ENCODE assay signal across 6 worm cellular contexts in the genomic region with DNA sequence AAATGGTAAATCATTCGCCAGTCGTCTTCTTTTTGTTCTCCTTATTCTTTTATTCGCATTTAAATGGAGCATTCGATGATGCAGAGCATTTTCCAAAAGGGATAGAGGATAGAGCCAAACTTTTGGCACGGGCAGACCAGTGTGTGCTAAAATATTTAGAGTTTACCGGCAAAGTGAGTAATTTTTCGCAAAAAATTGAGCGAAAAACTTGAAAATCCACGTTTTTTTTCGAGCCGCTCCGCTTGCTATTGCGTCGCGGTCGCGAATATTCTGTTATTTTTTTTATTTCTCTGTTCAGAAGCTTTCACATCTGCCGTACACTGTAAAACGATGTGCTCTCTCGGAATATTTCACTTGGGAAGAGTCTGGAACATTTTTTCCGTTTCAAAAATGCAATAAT.
A peak's percentile ranks its signal among the peaks of the same experiment; 100 is the strongest.
TF ChIP-seq lines count a peak whose summit lies in the region.

A gene (plus strand): TSS at position 3 of the 400 bp plus-strand sequence.

TF ChIP-seq in whole organism, L1 larva, 84 proteins besides CTCF, POLR2A, EP300 and RAD21:
- TF ChIP-seq fkh-4 (tag; optimal IDR thresholded peaks at IDR 0.05; lab: Kevin White, UChicago; ENCODE audit: borderline replicate concordance) (no peak), sptf-1 (tag; optimal IDR thresholded peaks at IDR 0.05; lab: Kevin White, UChicago) (no peak), efl-1 (optimal IDR thresholded peaks at IDR 0.05; lab: Kevin White, UChicago) (no peak), efl-1 (GFP tag; optimal IDR thresholded peaks at IDR 0.05 in 1 of 2; lab: Kevin White, UChicago) (peak in 1 of 2 experiments; percentile 31), nhr-90 (tag; optimal IDR thresholded peaks at IDR 0.05; lab: Kevin White, UChicago; ENCODE audit: poor library complexity) (peak; percentile 9), nhr-77 (tag; optimal IDR thresholded peaks at IDR 0.05; lab: Kevin White, UChicago) (no peak), snpc-4 (tag; optimal IDR thresholded peaks at IDR 0.05; lab: Kevin White, UChicago) (no peak), nhr-76 (tag; optimal IDR thresholded peaks at IDR 0.05; lab: Kevin White, UChicago) (no peak), ztf-4 (tag; optimal IDR thresholded peaks at IDR 0.05; lab: Kevin White, UChicago) (peak; percentile 0), unc-98 (GFP tag; IDR thresholded peaks at IDR 0.05; lab: Robert Waterston, UW) (no peak), fkh-10 (GFP tag; optimal IDR thresholded peaks at IDR 0.05; lab: Kevin White, UChicago) (no peak)

TF ChIP-seq in whole organism, L2 larva, 48 proteins besides CTCF, POLR2A, EP300 and RAD21:
- TF ChIP-seq ama-1 (optimal IDR thresholded peaks at IDR 0.05; lab: Kevin White, UChicago) (peak; percentile 52), lin-11 (tag; optimal IDR thresholded peaks at IDR 0.05; lab: Kevin White, UChicago) (no peak), alr-1 (tag; optimal IDR thresholded peaks at IDR 0.05; lab: Kevin White, UChicago) (no peak), nhr-10 (tag; optimal IDR thresholded peaks at IDR 0.05; lab: Kevin White, UChicago) (no peak)

TF ChIP-seq in whole organism, L3 larva, 47 proteins besides CTCF, POLR2A, EP300 and RAD21:
- TF ChIP-seq nhr-43 (tag; optimal IDR thresholded peaks at IDR 0.05; lab: Kevin White, UChicago; ENCODE audit: poor library complexity, severe bottlenecking) (peak; percentile 4), pha-4 (tag; optimal IDR thresholded peaks at IDR 0.05; lab: Kevin White, UChicago) (peak; percentile 3), ceh-16 (tag; optimal IDR thresholded peaks at IDR 0.05; lab: Kevin White, UChicago) (no peak), lin-15B (tag; optimal IDR thresholded peaks at IDR 0.05; lab: Kevin White, UChicago) (no peak), ama-1 (optimal IDR thresholded peaks at IDR 0.05; lab: Kevin White, UChicago) (peak; percentile 13), nhr-25 (tag; optimal IDR thresholded peaks at IDR 0.05; lab: Kevin White, UChicago) (no peak), ceh-82 (tag; optimal IDR thresholded peaks at IDR 0.05; lab: Kevin White, UChicago) (no peak), zag-1 (tag; optimal IDR thresholded peaks at IDR 0.05; lab: Kevin White, UChicago) (no peak), ceh-28 (tag; optimal IDR thresholded peaks at IDR 0.05; lab: Kevin White, UChicago) (no peak), nhr-28 (tag; optimal IDR thresholded peaks at IDR 0.05; lab: Kevin White, UChicago) (no peak), nhr-237 (tag; optimal IDR thresholded peaks at IDR 0.05; lab: Kevin White, UChicago) (no peak), elt-2 (tag; optimal IDR thresholded peaks at IDR 0.05; lab: Kevin White, UChicago) (peak; percentile 7), lin-39 (tag; optimal IDR thresholded peaks at IDR 0.05; lab: Kevin White, UChicago) (no peak)
TF ChIP-seq in whole organism, L3 larva: peak in this region for 4.

TF ChIP-seq in whole organism, L4 larva, 104 proteins besides CTCF, POLR2A, EP300 and RAD21 (continues in another document):
- TF ChIP-seq aha-1 (tag; lab: Kevin White, UChicago) = peak; percentile 76
- TF ChIP-seq snpc-1.2 (GFP tag; IDR thresholded peaks at IDR 0.05; lab: Robert Waterston, UW) = no peak
- no peak for TF ChIP-seq madf-9 (GFP tag; conservative IDR thresholded peaks at IDR 0.05; lab: Robert Waterston, UW)
- peak; percentile 79 for TF ChIP-seq F49E8.2 (tag; optimal IDR thresholded peaks at IDR 0.05; lab: Kevin White, UChicago; ENCODE audit: borderline replicate concordance)
- TF ChIP-seq rbr-2 (tag; optimal IDR thresholded peaks at IDR 0.05; lab: Kevin White, UChicago) = peak; percentile 9
- no peak for TF ChIP-seq daf-16 (GFP tag; optimal IDR thresholded peaks at IDR 0.05; lab: Kevin White, UChicago)
- TF ChIP-seq daf-16 (tag; optimal IDR thresholded peaks at IDR 0.05; lab: Kevin White, UChicago) = peak; percentile 27
- peak; percentile 84 for TF ChIP-seq ama-1 (optimal IDR thresholded peaks at IDR 0.05; lab: Kevin White, UChicago)
- TF ChIP-seq nhr-111 (GFP tag; optimal IDR thresholded peaks at IDR 0.05; lab: Kevin White, UChicago) = no peak
- peak; percentile 56 for TF ChIP-seq unc-130 (GFP tag; optimal IDR thresholded peaks at IDR 0.05; lab: Kevin White, UChicago)
- TF ChIP-seq ZK546.5 (tag; optimal IDR thresholded peaks at IDR 0.05; lab: Kevin White, UChicago) = no peak
- no peak for TF ChIP-seq F37D6.2 (tag; optimal IDR thresholded peaks at IDR 0.05; lab: Kevin White, UChicago)
- TF ChIP-seq pha-4 (GFP tag; IDR thresholded peaks at IDR 0.05; lab: Robert Waterston, UW) = no peak
- TF ChIP-seq pha-4 (tag; optimal IDR thresholded peaks at IDR 0.05; lab: Kevin White, UChicago) = no peak
- TF ChIP-seq mes-2 (tag; optimal IDR thresholded peaks at IDR 0.05; lab: Kevin White, UChicago; ENCODE audit: poor library complexity, severe bottlenecking) = peak; percentile 23
- TF ChIP-seq lin-38 (GFP tag; IDR thresholded peaks at IDR 0.05; lab: Robert Waterston, UW) = peak; percentile 73
- no peak for TF ChIP-seq F26F4.8 (GFP tag; conservative IDR thresholded peaks at IDR 0.05; lab: Robert Waterston, UW)
- 0 out of 2 replicates have a peak, but pooled peaks have one; percentile 27 for TF ChIP-seq T26A8.4 (GFP tag; IDR thresholded peaks at IDR 0.05; lab: Robert Waterston, UW)
- 0 out of 2 replicates have a peak, but pooled peaks have one; percentile 17 for TF ChIP-seq zfp-3 (GFP tag; conservative IDR thresholded peaks at IDR 0.05; lab: Robert Waterston, UW)

TF ChIP-seq in whole organism, early embryonic, 17 proteins besides CTCF, POLR2A, EP300 and RAD21:
- TF ChIP-seq ceh-36 (tag; optimal IDR thresholded peaks at IDR 0.05; lab: Kevin White, UChicago) (no peak), ama-1 (optimal IDR thresholded peaks at IDR 0.05; lab: Kevin White, UChicago) (peak; percentile 64)

TF ChIP-seq in whole organism, young adult, 124 proteins besides CTCF, POLR2A, EP300 and RAD21 (continues in another document):
- TF ChIP-seq atf-7 (tag; optimal IDR thresholded peaks at IDR 0.05; lab: Kevin White, UChicago) (no peak), rec-8 (tag; optimal IDR thresholded peaks at IDR 0.05; lab: Kevin White, UChicago) (no peak), F57C9.4 (tag; optimal IDR thresholded peaks at IDR 0.05; lab: Kevin White, UChicago) (peak; percentile 38), fkh-3 (tag; optimal IDR thresholded peaks at IDR 0.05; lab: Kevin White, UChicago) (no peak), mes-4 (tag; optimal IDR thresholded peaks at IDR 0.05; lab: Kevin White, UChicago) (peak; percentile 31), hmg-20 (GFP tag; IDR thresholded peaks at IDR 0.05; lab: Robert Waterston, UW) (no peak), dpl-1 (GFP tag; optimal IDR thresholded peaks at IDR 0.05; lab: Kevin White, UChicago) (no peak), nhr-90 (tag; optimal IDR thresholded peaks at IDR 0.05; lab: Kevin White, UChicago) (no peak), dpff-1 (tag; optimal IDR thresholded peaks at IDR 0.05; lab: Kevin White, UChicago) (no peak), hlh-26 (GFP tag; conservative IDR thresholded peaks at IDR 0.05; lab: Robert Waterston, UW) (0 out of 2 replicates have a peak, but pooled peaks have one; percentile 29), nhr-179 (tag; optimal IDR thresholded peaks at IDR 0.05; lab: Kevin White, UChicago) (no peak), gei-17 (GFP tag; optimal IDR thresholded peaks at IDR 0.05; lab: Kevin White, UChicago) (no peak), rpc-1 (optimal IDR thresholded peaks at IDR 0.05; lab: Kevin White, UChicago) (no peak), rpc-1 (tag; optimal IDR thresholded peaks at IDR 0.05; lab: Kevin White, UChicago) (no peak), die-1 (tag; optimal IDR thresholded peaks at IDR 0.05; lab: Kevin White, UChicago) (peak; percentile 34), bed-2 (GFP tag; IDR thresholded peaks at IDR 0.05; lab: Robert Waterston, UW) (no peak), K11D2.4 (GFP tag; IDR thresholded peaks at IDR 0.05; lab: Robert Waterston, UW) (no peak), lin-26 (GFP tag; IDR thresholded peaks at IDR 0.05; lab: Robert Waterston, UW) (no peak), F23B12.7 (tag; optimal IDR thresholded peaks at IDR 0.05; lab: Kevin White, UChicago; ENCODE audit: insufficient read depth) (no peak), attf-5 (GFP tag; optimal IDR thresholded peaks at IDR 0.05; lab: Kevin White, UChicago) (peak; percentile 18), mxl-1 (tag; optimal IDR thresholded peaks at IDR 0.05; lab: Kevin White, UChicago) (peak; percentile 17), nhr-27 (tag; optimal IDR thresholded peaks at IDR 0.05; lab: Kevin White, UChicago) (peak; percentile 8), repo-1 (tag; optimal IDR thresholded peaks at IDR 0.05; lab: Kevin White, UChicago) (peak; percentile 55), F22D6.2 (tag; optimal IDR thresholded peaks at IDR 0.05; lab: Kevin White, UChicago) (no peak), mcd-1 (GFP tag; IDR thresholded peaks at IDR 0.05; lab: Robert Waterston, UW) (no peak), nhr-80 (tag; optimal IDR thresholded peaks at IDR 0.05; lab: Kevin White, UChicago) (no peak), F37B4.10 (GFP tag; IDR thresholded peaks at IDR 0.05; lab: Robert Waterston, UW) (no peak), ceh-58 (GFP tag; IDR thresholded peaks at IDR 0.05; lab: Robert Waterston, UW) (no peak), T07F8.4 (tag; optimal IDR thresholded peaks at IDR 0.05; lab: Kevin White, UChicago) (no peak), F33H1.4 (GFP tag; IDR thresholded peaks at IDR 0.05; lab: Robert Waterston, UW) (no peak), ekl-4 (GFP tag; IDR thresholded peaks at IDR 0.05; lab: Robert Waterston, UW) (peak; percentile 65; the same call in 1 of the 2 replicates), ceh-91 (GFP tag; IDR thresholded peaks at IDR 0.05; lab: Robert Waterston, UW) (no peak), ZK185.1 (tag; optimal IDR thresholded peaks at IDR 0.05; lab: Kevin White, UChicago; ENCODE audit: poor library complexity, severe bottlenecking) (no peak), nfyb-1 (GFP tag; IDR thresholded peaks at IDR 0.05; lab: Robert Waterston, UW) (0 out of 2 replicates have a peak, but pooled peaks have one; percentile 29), sptf-2 (GFP tag; optimal IDR thresholded peaks at IDR 0.05; lab: Kevin White, UChicago) (no peak), efl-1 (GFP tag; optimal IDR thresholded peaks at IDR 0.05; lab: Kevin White, UChicago) (no peak), ceh-40 (GFP tag; IDR thresholded peaks at IDR 0.05; lab: Robert Waterston, UW) (no peak), snpc-3.4 (tag; optimal IDR thresholded peaks at IDR 0.05; lab: Kevin White, UChicago) (no peak), ztf-3 (GFP tag; optimal IDR thresholded peaks at IDR 0.05; lab: Kevin White, UChicago) (no peak), ztf-26 (tag; optimal IDR thresholded peaks at IDR 0.05; lab: Kevin White, UChicago) (no peak), D2030.7 (GFP tag; IDR thresholded peaks at IDR 0.05; lab: Robert Waterston, UW) (0 out of 2 replicates have a peak, but pooled peaks have one; percentile 39), lir-1 (GFP tag; conservative IDR thresholded peaks at IDR 0.05; lab: Robert Waterston, UW) (no peak), zfh-2 (GFP tag; conservative IDR thresholded peaks at IDR 0.05; lab: Robert Waterston, UW) (no peak)
